Worm (Caenorhabditis elegans): ENCODE measurements around the gene srt-56.

- TF ChIP-seq ama-1 (optimal IDR thresholded peaks at IDR 0.05) = no peak
- no peak for TF ChIP-seq flt-1 (GFP tag; IDR thresholded peaks at IDR 0.05)
- no peak for TF ChIP-seq ets-7 (tag; optimal IDR thresholded peaks at IDR 0.05)
- no peak for TF ChIP-seq F13C5.2 (tag; optimal IDR thresholded peaks at IDR 0.05)
- TF ChIP-seq tra-4 (tag; optimal IDR thresholded peaks at IDR 0.05) = no peak
- TF ChIP-seq tbx-11 (GFP tag; IDR thresholded peaks at IDR 0.05) = no peak
- TF ChIP-seq ceh-13 (GFP tag; optimal IDR thresholded peaks at IDR 0.05) = no peak
- no peak for TF ChIP-seq ceh-36 (tag; optimal IDR thresholded peaks at IDR 0.05)
- no peak for TF ChIP-seq B0310.2 (tag; optimal IDR thresholded peaks at IDR 0.05)
Observed at ce11 chrV:3114973-3115372, 6.7 kb downstream of the srt-56 start, which contains the start of gene Y73C8C.3.
